Fruit fly (Drosophila melanogaster): ENCODE measurements around the gene CG7906.

The CG7906 gene

DNA sequence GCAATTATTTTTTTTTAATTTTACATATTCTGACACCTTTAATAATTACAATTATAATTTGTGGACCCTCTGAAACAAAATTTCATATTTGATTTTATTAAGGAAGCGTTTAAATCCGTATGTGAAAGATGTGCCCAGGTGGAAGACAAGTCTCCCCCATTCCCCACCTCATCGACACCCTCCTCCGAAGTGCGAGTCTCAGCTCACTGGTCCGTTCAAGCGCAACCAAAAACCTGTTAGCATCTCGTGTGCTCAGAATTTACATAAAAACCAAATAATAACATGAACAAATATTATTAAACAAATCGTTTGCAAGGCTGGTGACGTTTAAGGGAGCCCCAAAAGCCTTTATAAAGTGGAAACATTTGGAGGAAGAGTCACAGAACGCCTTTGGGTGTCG is at the start of gene CG7906:
TSS of gene CG7906 (plus strand) at position 301 of the 400 bp plus-strand sequence.
- TF ChIP-seq CG8478 (optimal IDR thresholded peaks at IDR 0.05) (no peak), Dll (optimal IDR thresholded peaks at IDR 0.05) (no peak), psq (optimal IDR thresholded peaks at IDR 0.05) (no peak), pan (optimal IDR thresholded peaks at IDR 0.05) (no peak), usp (GFP tag; optimal IDR thresholded peaks at IDR 0.05) (no peak)

DNA sequence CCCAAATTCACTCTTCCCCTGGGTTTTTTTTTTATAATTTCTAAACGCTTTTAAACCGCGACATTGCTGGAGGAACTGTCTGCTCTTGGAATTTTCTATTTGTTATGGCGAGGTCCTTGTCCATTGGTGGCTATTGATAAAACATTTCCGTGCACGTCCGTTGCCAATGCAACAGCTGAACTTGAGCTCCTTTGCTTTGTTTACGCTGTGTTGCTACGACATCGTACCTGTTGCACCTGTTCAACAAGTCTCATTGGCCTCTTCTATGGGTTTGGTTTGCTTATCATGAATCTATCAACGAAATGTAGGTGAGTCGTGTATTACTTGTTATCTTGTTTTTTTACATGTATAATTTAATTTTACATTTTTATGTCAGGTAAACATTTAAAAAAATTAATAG is 47.0 kb upstream of the CG7906 start, which contains the start of gene nan:
TSS of gene nan (minus strand) at position 218 of the 400 bp plus-strand sequence.
- no peak for TF ChIP-seq EcR (GFP tag; optimal IDR thresholded peaks at IDR 0.05)
- TF ChIP-seq CG8478 (optimal IDR thresholded peaks at IDR 0.05), result no peak
- no peak for TF ChIP-seq psq (optimal IDR thresholded peaks at IDR 0.05)
- no peak for TF ChIP-seq usp (GFP tag; optimal IDR thresholded peaks at IDR 0.05)
- no peak for TF ChIP-seq pan (optimal IDR thresholded peaks at IDR 0.05)
- no peak for TF ChIP-seq Dll (optimal IDR thresholded peaks at IDR 0.05)

DNA sequence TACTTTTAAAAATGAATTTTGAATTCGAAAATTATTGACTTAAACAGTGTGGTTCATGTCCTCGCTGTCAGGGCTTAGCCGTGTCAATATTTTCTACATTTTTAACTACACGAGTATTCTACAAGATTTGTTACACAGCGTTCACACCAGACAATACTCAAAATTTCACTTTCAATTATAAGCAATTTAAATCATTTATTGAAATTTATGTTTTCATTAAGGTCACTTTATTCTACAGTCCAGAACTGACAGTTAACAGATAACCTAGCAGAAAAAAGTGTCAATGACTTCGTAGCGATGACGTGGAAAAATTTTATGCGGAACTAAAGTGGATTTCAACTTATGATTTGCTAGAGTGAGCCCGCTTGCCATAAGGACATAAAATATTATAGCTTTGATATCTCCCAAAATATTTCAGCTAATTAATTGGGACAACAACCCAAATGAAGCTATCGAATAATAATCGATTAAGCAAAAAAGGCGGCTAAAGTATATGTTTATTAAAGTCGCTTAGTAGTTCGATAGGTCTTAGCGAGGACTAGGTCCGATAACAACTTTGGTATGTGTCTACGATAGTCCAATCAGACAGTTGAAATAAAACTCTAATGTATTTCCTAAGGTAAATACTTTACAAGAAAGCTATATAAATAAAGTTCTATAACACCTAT is 46.3 kb upstream of the CG7906 start:
- no peak for TF ChIP-seq Dll (optimal IDR thresholded peaks at IDR 0.05)
- TF ChIP-seq EcR (GFP tag; optimal IDR thresholded peaks at IDR 0.05), result no peak
- TF ChIP-seq psq (optimal IDR thresholded peaks at IDR 0.05), result no peak
- no peak for TF ChIP-seq CG8478 (optimal IDR thresholded peaks at IDR 0.05)
- TF ChIP-seq pan (optimal IDR thresholded peaks at IDR 0.05), result no peak
- no peak for TF ChIP-seq usp (GFP tag; optimal IDR thresholded peaks at IDR 0.05)

DNA sequence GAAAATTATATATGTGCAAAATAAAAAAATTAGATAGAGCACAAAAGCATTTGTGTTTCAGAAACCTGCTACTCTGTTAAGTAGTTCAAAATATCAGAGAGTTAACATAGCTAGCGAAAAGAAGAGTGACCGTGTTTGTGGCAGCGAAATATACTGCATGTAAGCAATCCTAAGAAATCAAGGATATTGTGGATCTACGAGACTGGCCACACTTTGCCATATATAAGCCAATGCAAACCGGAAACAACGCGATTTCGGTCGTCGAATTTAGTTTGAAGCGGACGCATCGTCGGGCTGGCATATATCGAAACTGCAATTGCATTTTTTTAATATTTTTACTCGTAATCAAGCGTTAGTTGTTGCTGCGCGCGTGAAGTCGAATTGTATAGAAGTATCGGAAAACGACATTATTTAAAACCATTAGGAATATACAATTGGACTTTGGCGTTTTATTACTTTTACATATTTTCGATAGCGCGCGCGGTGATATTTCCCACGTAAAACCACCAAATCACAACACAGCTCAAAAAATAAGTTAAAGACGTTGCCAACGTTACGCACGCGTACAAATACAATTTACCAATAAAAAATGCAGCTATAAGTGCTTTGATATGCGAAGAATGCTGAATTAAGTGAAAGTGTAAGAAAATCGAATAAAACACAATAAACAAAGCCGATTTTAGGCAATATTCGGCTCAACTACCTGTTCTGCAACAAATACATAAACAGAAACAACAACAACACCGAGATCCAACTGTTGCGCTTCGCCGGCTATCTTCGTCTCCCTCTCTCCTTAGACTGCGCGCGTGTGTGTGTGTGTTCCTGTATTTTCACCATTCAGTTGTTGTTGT is 45.6 kb upstream of the CG7906 start, which contains the start of gene nuf:
TSS of gene nuf (plus strand) at position 246 of the 851 bp plus-strand sequence.
- TF ChIP-seq psq (optimal IDR thresholded peaks at IDR 0.05) (no peak), usp (GFP tag; optimal IDR thresholded peaks at IDR 0.05) (no peak), Dll (optimal IDR thresholded peaks at IDR 0.05) (no peak), pan (optimal IDR thresholded peaks at IDR 0.05) (no peak), EcR (GFP tag; optimal IDR thresholded peaks at IDR 0.05) (no peak), CG8478 (optimal IDR thresholded peaks at IDR 0.05) (no peak)

DNA sequence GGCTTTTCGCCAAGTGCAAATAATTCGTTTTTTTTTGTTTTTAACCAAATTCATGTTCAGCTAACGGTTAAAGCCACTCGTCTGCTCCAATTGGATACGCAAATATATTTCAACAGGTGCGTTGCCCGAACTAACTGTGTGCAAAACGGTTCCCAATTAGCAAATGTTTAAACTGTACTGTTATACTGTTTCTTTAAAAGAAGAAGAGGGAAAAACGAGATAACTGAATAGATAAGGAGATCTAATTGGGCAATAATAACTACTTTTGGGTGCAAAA is 45.0 kb upstream of the CG7906 start:
- TF ChIP-seq usp (GFP tag; optimal IDR thresholded peaks at IDR 0.05) (no peak), pan (optimal IDR thresholded peaks at IDR 0.05) (no peak), CG8478 (optimal IDR thresholded peaks at IDR 0.05) (no peak), psq (optimal IDR thresholded peaks at IDR 0.05) (no peak), EcR (GFP tag; optimal IDR thresholded peaks at IDR 0.05) (no peak), Dll (optimal IDR thresholded peaks at IDR 0.05) (no peak)

DNA sequence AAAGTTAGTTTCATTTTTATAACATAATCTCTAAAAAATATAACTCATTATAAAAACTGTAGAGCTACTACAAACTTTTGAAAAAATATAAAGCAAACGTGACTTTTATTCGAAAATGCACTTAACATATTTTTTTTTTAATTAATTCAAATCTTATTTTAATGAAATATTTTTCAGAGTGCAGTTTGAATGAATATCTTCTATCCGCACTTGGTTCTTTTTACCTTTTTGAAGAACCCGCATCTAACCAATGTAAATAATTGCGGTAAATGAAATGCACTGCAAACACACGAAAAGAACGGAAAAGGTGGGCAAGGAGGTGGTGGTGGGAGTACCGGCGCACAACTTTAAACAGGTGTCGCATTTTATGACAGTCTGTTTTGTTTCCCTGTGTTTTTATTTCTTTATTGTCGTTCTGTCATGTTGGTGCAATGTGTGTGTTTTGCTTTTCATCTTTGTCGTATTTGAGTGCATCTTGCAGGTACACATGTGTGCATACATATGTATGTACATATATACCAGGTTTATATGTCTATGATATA is 42.4 kb upstream of the CG7906 start:
- TF ChIP-seq Dll (optimal IDR thresholded peaks at IDR 0.05), result no peak
- no peak for TF ChIP-seq pan (optimal IDR thresholded peaks at IDR 0.05)
- TF ChIP-seq usp (GFP tag; optimal IDR thresholded peaks at IDR 0.05), result no peak
- no peak for TF ChIP-seq CG8478 (optimal IDR thresholded peaks at IDR 0.05)
- no peak for TF ChIP-seq EcR (GFP tag; optimal IDR thresholded peaks at IDR 0.05)
- TF ChIP-seq psq (optimal IDR thresholded peaks at IDR 0.05), result no peak

DNA sequence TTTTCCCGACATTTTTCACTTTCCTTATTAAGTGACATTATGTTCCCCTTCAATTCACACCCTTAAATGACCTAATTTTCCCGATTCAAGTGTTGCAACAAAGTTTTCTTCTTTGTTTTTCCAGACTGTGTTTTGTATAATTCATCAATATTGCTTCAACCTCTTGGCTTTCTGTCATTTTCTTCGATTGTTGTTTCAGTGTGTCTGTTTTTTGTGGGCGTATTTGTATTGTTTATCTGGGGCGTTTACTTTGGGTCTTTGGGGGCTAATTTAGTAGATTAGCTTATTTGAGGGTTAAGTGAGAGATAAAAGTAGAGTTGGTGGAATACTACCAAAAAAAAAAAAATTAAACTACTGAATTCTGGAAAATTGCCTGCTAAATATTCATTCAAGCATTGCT is 40.7 kb upstream of the CG7906 start:
- TF ChIP-seq EcR (GFP tag; optimal IDR thresholded peaks at IDR 0.05) (no peak), Dll (optimal IDR thresholded peaks at IDR 0.05) (no peak), psq (optimal IDR thresholded peaks at IDR 0.05) (no peak), usp (GFP tag; optimal IDR thresholded peaks at IDR 0.05) (no peak), CG8478 (optimal IDR thresholded peaks at IDR 0.05) (no peak), pan (optimal IDR thresholded peaks at IDR 0.05) (no peak)

DNA sequence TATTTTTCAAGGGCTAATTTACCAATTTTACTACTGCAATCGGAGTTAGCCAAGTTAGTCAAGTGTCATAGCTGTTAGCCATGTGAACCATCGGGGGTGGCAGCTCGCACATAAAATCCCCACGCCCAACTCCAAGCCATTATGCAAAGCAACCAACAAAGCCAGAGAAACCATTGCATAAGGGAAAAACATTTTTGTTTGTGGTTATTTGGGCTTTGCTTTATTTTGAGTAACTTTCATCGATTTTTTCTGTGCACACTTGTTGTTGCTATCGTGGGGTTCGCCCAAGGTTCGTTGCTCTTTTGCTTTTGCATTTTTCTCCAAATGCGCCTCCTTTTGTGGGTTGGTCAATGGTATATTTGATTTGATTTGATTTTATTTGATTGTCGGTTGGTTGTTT is 38.2 kb upstream of the CG7906 start:
- TF ChIP-seq usp (GFP tag; optimal IDR thresholded peaks at IDR 0.05), result no peak
- no peak for TF ChIP-seq psq (optimal IDR thresholded peaks at IDR 0.05)
- TF ChIP-seq EcR (GFP tag; optimal IDR thresholded peaks at IDR 0.05), result no peak
- no peak for TF ChIP-seq CG8478 (optimal IDR thresholded peaks at IDR 0.05)
- TF ChIP-seq pan (optimal IDR thresholded peaks at IDR 0.05), result no peak
- TF ChIP-seq Dll (optimal IDR thresholded peaks at IDR 0.05), result no peak

DNA sequence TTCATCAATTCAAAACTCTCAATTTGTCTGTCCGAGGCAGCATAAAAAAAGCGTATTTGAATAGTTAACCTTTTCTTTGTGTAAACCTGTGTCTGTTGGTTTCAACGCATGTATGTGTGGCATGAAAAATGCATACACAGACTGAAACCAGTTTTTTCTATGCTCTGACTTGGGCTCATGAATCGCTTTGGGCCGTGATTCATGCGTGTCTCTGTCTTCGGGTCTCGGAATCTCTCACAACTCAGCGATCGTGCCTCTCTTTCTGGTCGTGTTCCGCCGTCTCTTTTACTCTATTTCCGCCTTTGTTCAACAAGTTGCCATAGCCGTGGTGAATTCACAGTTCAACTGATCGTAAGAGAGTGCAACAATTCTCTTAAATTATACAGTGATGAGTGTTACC is 35.5 kb upstream of the CG7906 start:
- TF ChIP-seq usp (GFP tag; optimal IDR thresholded peaks at IDR 0.05) (no peak), Dll (optimal IDR thresholded peaks at IDR 0.05) (no peak), EcR (GFP tag; optimal IDR thresholded peaks at IDR 0.05) (no peak), pan (optimal IDR thresholded peaks at IDR 0.05) (no peak), CG8478 (optimal IDR thresholded peaks at IDR 0.05) (no peak), psq (optimal IDR thresholded peaks at IDR 0.05) (no peak)

DNA sequence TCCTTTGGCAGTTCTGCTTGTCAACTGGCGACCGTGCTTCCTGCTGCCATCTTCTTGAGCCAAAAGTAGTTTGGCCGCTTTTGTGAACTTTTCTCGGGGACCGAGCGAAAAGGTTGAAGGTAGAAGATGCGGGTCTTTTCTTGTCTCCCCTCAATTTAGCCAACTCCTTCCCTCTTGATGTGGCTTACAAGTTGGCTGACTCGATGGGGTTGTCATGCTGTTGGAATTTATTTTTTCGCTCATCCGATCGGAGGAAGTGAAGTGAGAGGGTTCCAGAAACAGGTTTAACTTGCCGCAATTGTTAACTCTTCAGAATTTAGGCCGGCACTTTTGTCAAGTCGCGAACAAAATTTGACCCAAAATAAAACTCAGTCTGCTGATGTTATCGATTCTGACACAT is 34.1 kb upstream of the CG7906 start:
- no peak for TF ChIP-seq CG8478 (optimal IDR thresholded peaks at IDR 0.05)

DNA sequence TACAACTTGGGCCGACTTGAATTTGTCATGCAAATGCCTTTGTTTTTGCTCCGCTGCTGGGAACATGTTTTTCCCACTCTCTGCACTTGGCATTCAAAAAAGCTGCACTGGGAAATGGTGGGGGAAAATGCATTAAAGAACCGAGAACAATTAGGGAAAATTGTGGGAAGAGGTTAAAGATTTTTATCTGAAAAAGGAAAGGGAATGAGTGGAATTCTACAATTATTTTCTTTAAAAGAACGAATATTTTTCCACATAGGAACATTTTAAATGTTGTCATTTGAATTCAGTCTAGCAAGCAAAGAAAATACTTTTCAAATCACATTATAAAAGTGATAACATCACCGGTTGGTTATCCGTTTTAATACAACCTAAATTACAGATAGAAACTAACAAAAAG is 33.4 kb upstream of the CG7906 start, which contains the start of gene saturn:
TSS of gene saturn (plus strand) at position 301 of the 400 bp plus-strand sequence.
- no peak for TF ChIP-seq psq (optimal IDR thresholded peaks at IDR 0.05)
- TF ChIP-seq Dll (optimal IDR thresholded peaks at IDR 0.05), result no peak
- TF ChIP-seq usp (GFP tag; optimal IDR thresholded peaks at IDR 0.05), result no peak
- no peak for TF ChIP-seq CG8478 (optimal IDR thresholded peaks at IDR 0.05)
- TF ChIP-seq pan (optimal IDR thresholded peaks at IDR 0.05), result no peak
- no peak for TF ChIP-seq EcR (GFP tag; optimal IDR thresholded peaks at IDR 0.05)
